Worm (Caenorhabditis elegans): ENCODE data around the gene M03A8.3.

M03A8.3 gene

DNA sequence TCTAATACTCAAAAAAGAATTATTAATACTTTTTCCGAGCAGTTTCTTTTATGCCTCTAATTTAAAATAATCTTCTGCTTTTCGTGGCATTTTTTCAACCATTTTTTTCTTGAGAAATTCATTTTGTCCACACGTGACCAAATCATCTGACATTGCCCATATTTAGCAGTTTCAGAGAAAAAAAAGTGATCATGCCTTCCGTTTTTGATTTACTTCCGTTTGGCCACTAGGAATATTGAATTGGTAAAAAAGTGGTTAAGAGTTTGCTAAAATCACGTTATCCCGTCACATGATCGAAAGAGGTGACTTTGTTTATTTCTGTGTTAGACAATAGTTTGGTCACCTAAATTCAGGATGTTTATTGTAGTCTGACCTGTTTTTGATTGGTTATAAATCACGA, 4.6 kb downstream of the M03A8.3 start:
- TF ChIP-seq Y79H2A.3 (GFP tag; conservative IDR thresholded peaks at IDR 0.05) (no peak), ama-1 (optimal IDR thresholded peaks at IDR 0.05) (no peak), ama-1 (GFP tag; optimal IDR thresholded peaks at IDR 0.05) (no peak), C06A6.2 (GFP tag; conservative IDR thresholded peaks at IDR 0.05) (peak; percentile 44; the same call in 1 of the 2 replicates)

DNA sequence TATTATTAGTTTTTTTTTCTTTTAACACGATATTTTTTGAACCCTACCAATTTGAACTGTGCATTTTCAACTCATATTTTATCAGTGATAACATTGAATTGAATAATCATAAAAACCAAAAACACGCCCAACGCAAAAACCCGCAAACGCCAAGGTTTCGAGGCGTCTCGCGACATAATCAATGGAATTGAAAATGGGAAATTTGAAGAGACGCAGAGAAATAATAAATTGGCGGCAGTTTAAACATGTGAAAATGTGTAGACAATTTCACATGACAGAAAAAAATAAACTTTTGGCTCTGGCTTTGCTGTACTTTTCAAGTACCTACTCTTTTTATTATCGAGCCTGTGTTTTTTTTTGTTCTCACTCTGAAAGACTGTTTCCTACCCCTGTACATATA, 5.0 kb downstream of the M03A8.3 start:
- TF ChIP-seq ama-1 (optimal IDR thresholded peaks at IDR 0.05) (peak; percentile 12), ama-1 (GFP tag; optimal IDR thresholded peaks at IDR 0.05) (no peak), pha-4 (tag; optimal IDR thresholded peaks at IDR 0.05) (no peak), somi-1 (GFP tag; optimal IDR thresholded peaks at IDR 0.05) (no peak), nhr-179 (tag; optimal IDR thresholded peaks at IDR 0.05) (no peak), attf-5 (GFP tag; optimal IDR thresholded peaks at IDR 0.05) (peak; percentile 14), lin-54 (GFP tag; optimal IDR thresholded peaks at IDR 0.05) (peak; percentile 78), ztf-18 (tag; optimal IDR thresholded peaks at IDR 0.05) (no peak), F55B11.4 (tag; optimal IDR thresholded peaks at IDR 0.05; ENCODE audit: borderline replicate concordance, insufficient read depth) (no peak), attf-6 (GFP tag; IDR thresholded peaks at IDR 0.05) (no peak), athp-1 (tag; optimal IDR thresholded peaks at IDR 0.05) (no peak), nhr-90 (tag; optimal IDR thresholded peaks at IDR 0.05) (no peak), Y53F4B.3 (GFP tag; IDR thresholded peaks at IDR 0.05) (no peak), pbrm-1 (GFP tag; IDR thresholded peaks at IDR 0.05) (no peak), ceh-40 (GFP tag; IDR thresholded peaks at IDR 0.05) (no peak), dox-1 (GFP tag; IDR thresholded peaks at IDR 0.05) (no peak), snpc-3.4 (tag; optimal IDR thresholded peaks at IDR 0.05) (no peak), cebp-1 (GFP tag; IDR thresholded peaks at IDR 0.05) (no peak), cebp-1 (tag; optimal IDR thresholded peaks at IDR 0.05) (peak; percentile 31), F10E7.11 (tag; optimal IDR thresholded peaks at IDR 0.05) (no peak), B0336.3 (GFP tag; IDR thresholded peaks at IDR 0.05) (no peak), K11D2.4 (GFP tag; IDR thresholded peaks at IDR 0.05) (no peak), D2030.7 (GFP tag; IDR thresholded peaks at IDR 0.05) (no peak), ceh-100 (GFP tag; IDR thresholded peaks at IDR 0.05) (no peak), die-1 (tag; optimal IDR thresholded peaks at IDR 0.05) (no peak), Y53G8AR.9 (GFP tag; conservative IDR thresholded peaks at IDR 0.05) (0 out of 2 replicates have a peak, but pooled peaks have one; percentile 30), ccch-3 (GFP tag; optimal IDR thresholded peaks at IDR 0.05) (no peak), ztf-26 (tag; optimal IDR thresholded peaks at IDR 0.05) (no peak), ztf-25 (GFP tag; IDR thresholded peaks at IDR 0.05) (no peak), atf-7 (tag; optimal IDR thresholded peaks at IDR 0.05) (no peak), B0019.2 (GFP tag; conservative IDR thresholded peaks at IDR 0.05) (no peak), dpl-1 (GFP tag; optimal IDR thresholded peaks at IDR 0.05) (no peak), lag-1 (GFP tag; IDR thresholded peaks at IDR 0.05) (no peak), F57C9.4 (tag; optimal IDR thresholded peaks at IDR 0.05) (no peak), F33H1.4 (GFP tag; IDR thresholded peaks at IDR 0.05) (no peak), gei-17 (GFP tag; optimal IDR thresholded peaks at IDR 0.05) (no peak), hmg-20 (GFP tag; IDR thresholded peaks at IDR 0.05) (no peak), snpc-1.1 (tag; optimal IDR thresholded peaks at IDR 0.05; ENCODE audit: insufficient read depth) (no peak), lin-35 (GFP tag; optimal IDR thresholded peaks at IDR 0.05) (peak in 1 of 3 experiments; percentile 78), egrh-3 (GFP tag; IDR thresholded peaks at IDR 0.05) (no peak), mcd-1 (GFP tag; IDR thresholded peaks at IDR 0.05) (no peak), sptf-2 (GFP tag; optimal IDR thresholded peaks at IDR 0.05) (no peak), ekl-4 (GFP tag; IDR thresholded peaks at IDR 0.05) (no peak), C17E4.6 (GFP tag; IDR thresholded peaks at IDR 0.05) (no peak), B0035.1 (tag; optimal IDR thresholded peaks at IDR 0.05) (no peak), ztf-3 (GFP tag; optimal IDR thresholded peaks at IDR 0.05) (no peak), C06A6.2 (GFP tag; conservative IDR thresholded peaks at IDR 0.05) (no peak)
